Fruit fly (Drosophila melanogaster): Measurements from ENCODE around the gene CG1737.

Gene CG1737

DNA sequence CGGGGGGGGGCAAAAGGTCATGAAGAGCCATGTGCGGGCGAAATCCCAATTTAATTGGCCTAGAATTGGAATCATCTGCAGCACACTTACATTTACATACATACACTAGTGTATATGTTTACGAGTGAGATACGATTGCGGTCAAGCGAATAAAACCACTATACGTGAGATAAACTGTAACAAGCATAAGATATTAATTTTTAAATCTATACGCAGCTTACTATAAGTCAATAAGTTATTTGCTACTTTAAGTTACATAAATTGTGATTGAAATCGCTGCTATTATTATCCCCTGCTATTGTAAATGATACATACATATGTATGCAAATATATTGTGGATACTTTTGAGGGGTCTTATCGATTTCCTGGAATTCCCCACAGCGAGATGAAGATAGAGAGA is 28.7 kb downstream of the CG1737 start (continued):
- peak; percentile 61 for TF ChIP-seq CG1603 (tag; optimal IDR thresholded peaks at IDR 0.05)
- TF ChIP-seq CG9215 (GFP tag; IDR thresholded peaks at IDR 0.05), result peak; percentile 15; the same call in 1 of the 2 replicates
- no peak for TF ChIP-seq CG6272 (GFP tag; IDR thresholded peaks at IDR 0.05)
- 0 out of 3 replicates have a peak, but pooled peaks have one; percentile 19 for TF ChIP-seq CG14050 (GFP tag; IDR thresholded peaks at IDR 0.05)
- TF ChIP-seq Asciz (GFP tag; optimal IDR thresholded peaks at IDR 0.05), result peak; percentile 15
- TF ChIP-seq gem (tag; optimal IDR thresholded peaks at IDR 0.05), result peak; percentile 55
- TF ChIP-seq onecut (GFP tag; IDR thresholded peaks at IDR 0.05), result 0 out of 2 replicates have a peak, but pooled peaks have one; percentile 18
- peak; percentile 65 for TF ChIP-seq vvl (GFP tag; IDR thresholded peaks at IDR 0.05)
- peak; percentile 27; the same call in 1 of the 2 replicates for TF ChIP-seq al (GFP tag; IDR thresholded peaks at IDR 0.05)
- TF ChIP-seq peb (GFP tag; IDR thresholded peaks at IDR 0.05), result peak; percentile 19; the same call in 1 of the 2 replicates
- no peak for TF ChIP-seq stwl (tag; optimal IDR thresholded peaks at IDR 0.05)
- TF ChIP-seq CG17359 (tag; optimal IDR thresholded peaks at IDR 0.05), result peak; percentile 46
- peak; percentile 14 for TF ChIP-seq CG18619 (GFP tag; optimal IDR thresholded peaks at IDR 0.05)
- TF ChIP-seq mam (GFP tag; optimal IDR thresholded peaks at IDR 0.05), result peak; percentile 50
- TF ChIP-seq ATbp (GFP tag; optimal IDR thresholded peaks at IDR 0.05), result peak; percentile 23
- no peak for TF ChIP-seq danr (GFP tag; IDR thresholded peaks at IDR 0.05)
- no peak for TF ChIP-seq CG8290 (GFP tag; optimal IDR thresholded peaks at IDR 0.05)
- TF ChIP-seq CG8290 (tag; optimal IDR thresholded peaks at IDR 0.05), result peak in 1 of 2 experiments; percentile 76
- peak; percentile 56 for TF ChIP-seq Ptx1 (GFP tag; IDR thresholded peaks at IDR 0.05)
- TF ChIP-seq sna (GFP tag; IDR thresholded peaks at IDR 0.05; ENCODE audit: partially characterized antibody), result no peak
- TF ChIP-seq Fer3 (tag; optimal IDR thresholded peaks at IDR 0.05), result peak; percentile 61
- TF ChIP-seq tgo (GFP tag; IDR thresholded peaks at IDR 0.05), result peak; percentile 48; the same call in 2 of the 3 replicates
- TF ChIP-seq CG12769 (tag; optimal IDR thresholded peaks at IDR 0.05), result peak; percentile 80
- TF ChIP-seq NFAT (GFP tag; IDR thresholded peaks at IDR 0.05), result peak; percentile 42; the same call in 1 of the 2 replicates
- TF ChIP-seq CG17328 (GFP tag; IDR thresholded peaks at IDR 0.05), result peak; percentile 34; the same call in 1 of the 2 replicates
- peak; percentile 42; the same call in 1 of the 2 replicates for TF ChIP-seq ara (GFP tag; IDR thresholded peaks at IDR 0.05)
- peak; percentile 68 for TF ChIP-seq CG15269 (tag; optimal IDR thresholded peaks at IDR 0.05)
- TF ChIP-seq MTF-1 (GFP tag; optimal IDR thresholded peaks at IDR 0.05; ENCODE audit: borderline replicate concordance), result no peak
- TF ChIP-seq CG34422 (GFP tag; IDR thresholded peaks at IDR 0.05), result 0 out of 3 replicates have a peak, but pooled peaks have one; percentile 42
- TF ChIP-seq gsb (GFP tag; IDR thresholded peaks at IDR 0.05), result no peak
- TF ChIP-seq scrt (GFP tag; optimal IDR thresholded peaks at IDR 0.05), result peak; percentile 39
- peak; percentile 40; the same call in 1 of the 3 replicates for TF ChIP-seq H15 (GFP tag; IDR thresholded peaks at IDR 0.05)
- no peak for TF ChIP-seq da (GFP tag; optimal IDR thresholded peaks at IDR 0.05)
- no peak for TF ChIP-seq schlank (tag; optimal IDR thresholded peaks at IDR 0.05)
- peak; percentile 2 for TF ChIP-seq gro (GFP tag; optimal IDR thresholded peaks at IDR 0.05)
- no peak for TF ChIP-seq cato (GFP tag; optimal IDR thresholded peaks at IDR 0.05; ENCODE audit: borderline replicate concordance)
- TF ChIP-seq Aef1 (GFP tag; IDR thresholded peaks at IDR 0.05), result peak; percentile 40; the same call in 1 of the 3 replicates
- no peak for TF ChIP-seq YL-1 (GFP tag; optimal IDR thresholded peaks at IDR 0.05)
- TF ChIP-seq tna (GFP tag; IDR thresholded peaks at IDR 0.05; ENCODE audit: partially characterized antibody), result no peak
- TF ChIP-seq Eip74EF (GFP tag; optimal IDR thresholded peaks at IDR 0.05), result peak in 1 of 2 experiments; percentile 48
- TF ChIP-seq inv (GFP tag; IDR thresholded peaks at IDR 0.05; ENCODE audit: partially characterized antibody), result no peak
- no peak for TF ChIP-seq CG42726 (GFP tag; IDR thresholded peaks at IDR 0.05; ENCODE audit: partially characterized antibody)
- TF ChIP-seq CG10209 (GFP tag; optimal IDR thresholded peaks at IDR 0.05), result no peak
- 0 out of 2 replicates have a peak, but pooled peaks have one; percentile 35 for TF ChIP-seq CG5953 (GFP tag; IDR thresholded peaks at IDR 0.05)
- peak; percentile 68 for TF ChIP-seq seq (GFP tag; IDR thresholded peaks at IDR 0.05)
- TF ChIP-seq E2f1 (GFP tag; IDR thresholded peaks at IDR 0.05), result peak; percentile 45
- TF ChIP-seq caup (GFP tag; optimal IDR thresholded peaks at IDR 0.05; ENCODE audit: severe bottlenecking), result peak; percentile 11
- TF ChIP-seq dpn (GFP tag; optimal IDR thresholded peaks at IDR 0.05), result peak in 1 of 2 experiments; percentile 4
- peak in 1 of 2 experiments; percentile 58 for TF ChIP-seq Hr51 (GFP tag; optimal IDR thresholded peaks at IDR 0.05)
